Fruit fly (Drosophila melanogaster): ENCODE measurements around the gene CG31140.

The CG31140 gene

dm6 chr3R:23920874-23921539 is 42.0 kb upstream of the CG31140 start (continued):
- TF ChIP-seq Hr51 (GFP tag; optimal IDR thresholded peaks at IDR 0.05) (peak; percentile 17 to 59), unc-4 (GFP tag; IDR thresholded peaks at IDR 0.05; ENCODE audit: partially characterized antibody) (no peak), CG18011 (GFP tag; optimal IDR thresholded peaks at IDR 0.05) (peak; percentile 17), fru (optimal IDR thresholded peaks at IDR 0.05) (no peak), Sox102F (GFP tag; optimal IDR thresholded peaks at IDR 0.05) (peak; percentile 35), fd64A (GFP tag; optimal IDR thresholded peaks at IDR 0.05) (no peak), CG9932 (GFP tag; IDR thresholded peaks at IDR 0.05) (peak; percentile 89), CG30431 (GFP tag; optimal IDR thresholded peaks at IDR 0.05) (no peak), Fer2 (tag; optimal IDR thresholded peaks at IDR 0.05) (peak; percentile 55), CG11398 (GFP tag; optimal IDR thresholded peaks at IDR 0.05) (peak; percentile 49), CTCF (GFP tag; optimal IDR thresholded peaks at IDR 0.05) (no peak), CG12391 (tag; optimal IDR thresholded peaks at IDR 0.05) (peak; percentile 3), Mad (GFP tag; optimal IDR thresholded peaks at IDR 0.05) (no peak), Doc2 (GFP tag; IDR thresholded peaks at IDR 0.05) (no peak), Bteb2 (GFP tag; optimal IDR thresholded peaks at IDR 0.05) (no peak), Optix (GFP tag; IDR thresholded peaks at IDR 0.05) (0 out of 3 replicates have a peak, but pooled peaks have one; percentile 31), CG6272 (GFP tag; IDR thresholded peaks at IDR 0.05) (peak; percentile 56), corto (GFP tag; optimal IDR thresholded peaks at IDR 0.05) (no peak), Dll (GFP tag; IDR thresholded peaks at IDR 0.05; ENCODE audit: partially characterized antibody) (no peak), lbe (GFP tag; optimal IDR thresholded peaks at IDR 0.05) (no peak), CG2889 (GFP tag; IDR thresholded peaks at IDR 0.05) (no peak), CG14860 (GFP tag; IDR thresholded peaks at IDR 0.05; ENCODE audit: partially characterized antibody) (no peak), CG16863 (GFP tag; optimal IDR thresholded peaks at IDR 0.05) (no peak), bsh (GFP tag; optimal IDR thresholded peaks at IDR 0.05) (peak in 1 of 2 experiments; percentile 5), disco-r (GFP tag; optimal IDR thresholded peaks at IDR 0.05) (no peak), Dek (tag; optimal IDR thresholded peaks at IDR 0.05) (peak; percentile 11), NK7.1 (GFP tag; optimal IDR thresholded peaks at IDR 0.05) (no peak), Atf3 (GFP tag; optimal IDR thresholded peaks at IDR 0.05) (no peak), CG31224 (GFP tag; IDR thresholded peaks at IDR 0.05) (peak; percentile 78), CG8765 (GFP tag; IDR thresholded peaks at IDR 0.05) (no peak; the same call in 1 of the 2 replicates), hb (GFP tag; IDR thresholded peaks at IDR 0.05; ENCODE audit: partially characterized antibody) (no peak), CG7745 (tag; optimal IDR thresholded peaks at IDR 0.05) (no peak), klu (GFP tag; IDR thresholded peaks at IDR 0.05) (0 out of 2 replicates have a peak, but pooled peaks have one; percentile 22), bowl (GFP tag; IDR thresholded peaks at IDR 0.05) (no peak), ind (GFP tag; optimal IDR thresholded peaks at IDR 0.05) (peak; percentile 29), Chrac-16 (GFP tag; optimal IDR thresholded peaks at IDR 0.05) (peak; percentile 9), tx (GFP tag; optimal IDR thresholded peaks at IDR 0.05) (peak; percentile 31), Dip2 (GFP tag; IDR thresholded peaks at IDR 0.05) (no peak), chif (GFP tag; optimal IDR thresholded peaks at IDR 0.05) (no peak), sens (GFP tag) (peak; percentile 84), Antp (GFP tag; optimal IDR thresholded peaks at IDR 0.05) (peak; percentile 40), ERR (GFP tag; optimal IDR thresholded peaks at IDR 0.05) (no peak), Hr39 (optimal IDR thresholded peaks at IDR 0.05) (no peak), CoRest (tag; optimal IDR thresholded peaks at IDR 0.05) (no peak), HLHmδ (GFP tag; optimal IDR thresholded peaks at IDR 0.05) (no peak), CG15073 (GFP tag; optimal IDR thresholded peaks at IDR 0.05) (no peak), CG17612 (GFP tag; IDR thresholded peaks at IDR 0.05) (0 out of 2 replicates have a peak, but pooled peaks have one; percentile 20), Blimp-1 (GFP tag; optimal IDR thresholded peaks at IDR 0.05) (no peak), Atf-2 (GFP tag; optimal IDR thresholded peaks at IDR 0.05) (no peak), CG3847 (GFP tag; IDR thresholded peaks at IDR 0.05) (peak; percentile 57), CG17361 (GFP tag; IDR thresholded peaks at IDR 0.05) (no peak)

All from whole organism, embryonic.